Worm (Caenorhabditis elegans): Measurements from ENCODE around the gene B0563.7.

Gene B0563.7

DNA sequence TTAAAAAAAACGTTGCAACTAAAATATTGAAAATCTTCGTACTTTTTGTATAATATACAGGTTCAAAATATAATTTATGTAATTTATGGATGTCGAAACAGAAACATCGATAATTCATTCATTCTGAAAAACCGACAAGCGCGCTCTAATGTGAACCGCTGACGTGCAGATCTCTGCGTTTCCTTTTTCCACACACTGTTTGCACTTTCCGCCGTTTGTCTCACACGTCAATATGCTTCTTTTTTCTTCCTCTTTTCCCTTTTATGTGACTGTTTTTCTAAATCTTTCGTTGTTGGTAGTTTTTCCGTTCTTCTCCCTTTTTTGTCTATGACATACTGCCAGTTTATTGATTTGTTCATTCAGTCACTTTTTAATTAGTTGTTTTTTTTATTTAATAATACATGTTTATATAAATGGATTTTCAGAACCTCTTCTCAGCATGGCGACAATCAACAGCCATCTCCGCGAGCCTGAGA lies 3.8 kb downstream of the B0563.7 start, which contains the start of gene tmbi-4:
Gene tmbi-4 (plus strand): TSS at position 426 of the 476 bp plus-strand sequence.
- TF ChIP-seq pha-4 (tag; optimal IDR thresholded peaks at IDR 0.05) (no peak), ceh-39 (tag; optimal IDR thresholded peaks at IDR 0.05) (peak; percentile 44), nhr-12 (tag; optimal IDR thresholded peaks at IDR 0.05) (no peak), hlh-1 (tag; optimal IDR thresholded peaks at IDR 0.05) (peak; percentile 59), mep-1 (tag; optimal IDR thresholded peaks at IDR 0.05) (peak; percentile 26), drap-1 (GFP tag; optimal IDR thresholded peaks at IDR 0.05) (no peak), ham-2 (GFP tag; optimal IDR thresholded peaks at IDR 0.05) (no peak), lin-32 (GFP tag; optimal IDR thresholded peaks at IDR 0.05) (no peak), elt-1 (tag; optimal IDR thresholded peaks at IDR 0.05; ENCODE audit: borderline replicate concordance, insufficient read depth) (no peak), elt-3 (tag; optimal IDR thresholded peaks at IDR 0.05) (no peak), zip-8 (tag; optimal IDR thresholded peaks at IDR 0.05) (no peak), unc-120 (tag; optimal IDR thresholded peaks at IDR 0.05; ENCODE audit: poor library complexity, severe bottlenecking) (no peak), unc-62 (GFP tag; optimal IDR thresholded peaks at IDR 0.05) (no peak), ces-1 (GFP tag; optimal IDR thresholded peaks at IDR 0.05) (peak; percentile 44), lin-13 (tag; optimal IDR thresholded peaks at IDR 0.05) (no peak), nhr-237 (tag; optimal IDR thresholded peaks at IDR 0.05) (no peak), flh-1 (GFP tag; optimal IDR thresholded peaks at IDR 0.05) (no peak), bed-3 (GFP tag; optimal IDR thresholded peaks at IDR 0.05) (no peak)

DNA sequence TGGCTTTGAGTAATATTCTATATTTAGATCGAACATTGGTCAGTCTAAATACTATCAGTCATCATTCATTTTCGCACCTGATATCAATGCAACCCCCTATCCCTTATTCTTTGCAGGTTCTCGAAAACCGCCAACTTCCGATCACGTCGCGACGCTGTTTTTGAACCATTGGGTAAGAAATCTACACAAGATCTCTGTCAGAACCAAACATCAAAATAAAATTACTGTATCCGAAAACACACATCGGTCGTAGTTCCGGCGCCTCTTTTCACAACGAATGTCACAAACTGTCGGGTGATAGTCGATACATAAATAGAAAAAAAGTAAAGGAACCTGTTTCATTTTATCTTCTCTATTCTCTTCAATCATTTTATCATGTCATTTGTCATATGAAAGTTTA lies 7.2 kb downstream of the B0563.7 start:
- TF ChIP-seq sem-2 (GFP tag; optimal IDR thresholded peaks at IDR 0.05) (no peak), unc-62 (GFP tag; optimal IDR thresholded peaks at IDR 0.05) (no peak), ceh-43 (GFP tag; optimal IDR thresholded peaks at IDR 0.05) (no peak), elt-1 (tag; optimal IDR thresholded peaks at IDR 0.05; ENCODE audit: borderline replicate concordance, insufficient read depth) (no peak), nhr-28 (tag; optimal IDR thresholded peaks at IDR 0.05) (no peak), mab-5 (tag; optimal IDR thresholded peaks at IDR 0.05) (no peak)

DNA sequence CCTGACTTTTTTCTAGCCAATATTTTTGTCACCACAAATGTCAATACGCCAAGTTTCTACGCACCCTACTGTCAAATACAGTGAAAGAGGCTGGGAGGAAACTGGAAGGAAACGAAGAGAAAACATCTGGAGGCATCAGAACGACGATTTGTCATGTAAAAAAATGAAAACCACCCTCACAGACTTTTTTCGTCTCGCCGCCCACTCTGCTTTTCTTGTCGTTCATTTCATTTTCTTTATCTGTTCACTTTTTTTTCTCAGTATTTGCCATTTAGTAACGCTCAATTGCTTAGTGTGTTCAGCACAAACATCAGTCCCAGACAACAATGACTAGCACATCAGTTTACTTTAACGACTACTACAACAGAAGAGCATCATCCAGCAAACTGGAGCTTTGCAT lies 8.3 kb downstream of the B0563.7 start, which contains the start of gene B0563.5:
Gene B0563.5 (plus strand): TSS at position 301 of the 400 bp plus-strand sequence.
- TF ChIP-seq ceh-43 (GFP tag; optimal IDR thresholded peaks at IDR 0.05) (no peak), flh-1 (GFP tag; optimal IDR thresholded peaks at IDR 0.05) (no peak), lin-32 (GFP tag; optimal IDR thresholded peaks at IDR 0.05) (no peak), cnd-1 (tag; optimal IDR thresholded peaks at IDR 0.05) (no peak), nhr-237 (tag; optimal IDR thresholded peaks at IDR 0.05) (no peak), tbx-8 (GFP tag; optimal IDR thresholded peaks at IDR 0.05) (no peak), pha-4 (tag; optimal IDR thresholded peaks at IDR 0.05) (no peak), lsy-2 (tag; optimal IDR thresholded peaks at IDR 0.05) (no peak), snpc-4 (tag; optimal IDR thresholded peaks at IDR 0.05) (no peak), mls-2 (tag; optimal IDR thresholded peaks at IDR 0.05) (no peak), nhr-76 (tag; optimal IDR thresholded peaks at IDR 0.05) (no peak), nhr-2 (tag; optimal IDR thresholded peaks at IDR 0.05) (no peak), hlh-1 (tag; optimal IDR thresholded peaks at IDR 0.05) (no peak), bed-3 (GFP tag; optimal IDR thresholded peaks at IDR 0.05) (no peak), ceh-39 (tag; optimal IDR thresholded peaks at IDR 0.05) (no peak), lin-13 (tag; optimal IDR thresholded peaks at IDR 0.05) (no peak), ham-2 (GFP tag; optimal IDR thresholded peaks at IDR 0.05) (no peak), nhr-28 (tag; optimal IDR thresholded peaks at IDR 0.05) (no peak), unc-62 (GFP tag; optimal IDR thresholded peaks at IDR 0.05) (no peak), elt-1 (tag; optimal IDR thresholded peaks at IDR 0.05; ENCODE audit: borderline replicate concordance, insufficient read depth) (no peak)

DNA sequence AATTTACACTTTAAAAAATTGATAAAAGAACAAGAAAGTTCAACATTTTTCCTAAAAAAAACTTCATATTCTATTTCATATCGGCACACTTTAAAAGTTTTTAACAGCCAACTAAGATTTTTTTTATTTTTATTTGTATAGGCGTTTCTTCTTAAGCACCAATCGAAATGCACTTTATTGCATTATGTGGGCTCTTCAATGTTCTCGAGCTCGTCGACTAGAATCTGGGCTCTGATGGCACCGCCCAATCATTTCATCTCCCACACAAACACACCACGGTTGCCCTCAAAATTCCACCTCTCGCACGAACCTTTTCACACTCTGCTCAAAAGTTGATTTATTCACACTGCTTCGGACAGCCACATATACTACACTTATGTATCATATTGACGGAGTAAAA lies 16.7 kb downstream of the B0563.7 start, which contains the start of gene B0563.6:
Gene B0563.6 (plus strand): TSS at position 301 of the 400 bp plus-strand sequence.
- TF ChIP-seq ceh-39 (tag; optimal IDR thresholded peaks at IDR 0.05): no peak
- no peak for TF ChIP-seq pha-4 (tag; optimal IDR thresholded peaks at IDR 0.05)
- TF ChIP-seq hlh-1 (tag; optimal IDR thresholded peaks at IDR 0.05): no peak
- no peak for TF ChIP-seq tbx-8 (GFP tag; optimal IDR thresholded peaks at IDR 0.05)
- no peak for TF ChIP-seq elt-3 (tag; optimal IDR thresholded peaks at IDR 0.05)
- no peak for TF ChIP-seq flh-1 (GFP tag; optimal IDR thresholded peaks at IDR 0.05)
- no peak for TF ChIP-seq snpc-4 (tag; optimal IDR thresholded peaks at IDR 0.05)

DNA sequence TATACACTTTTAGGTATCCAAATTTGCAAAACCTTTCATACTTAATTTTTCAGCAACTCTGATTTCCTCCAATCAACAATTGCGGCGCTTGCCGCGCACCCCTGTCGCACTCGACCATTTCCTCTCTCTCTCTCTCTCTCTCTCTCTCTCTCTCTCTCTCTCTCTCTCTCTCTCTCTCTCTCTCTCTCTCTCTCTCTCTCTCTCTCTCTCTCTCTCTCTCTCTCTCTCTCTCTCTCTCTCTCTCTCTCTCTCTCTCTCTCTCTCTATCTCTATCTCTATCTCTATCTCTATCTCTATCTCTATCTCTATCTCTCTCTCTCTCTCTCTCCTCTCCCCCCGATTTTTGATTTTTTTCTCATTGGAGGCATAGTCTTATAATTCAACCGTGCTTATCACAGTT lies 35.4 kb downstream of the B0563.7 start:
- TF ChIP-seq elt-1 (tag; optimal IDR thresholded peaks at IDR 0.05; ENCODE audit: borderline replicate concordance, insufficient read depth) (peak; percentile 56), sptf-1 (tag; optimal IDR thresholded peaks at IDR 0.05) (peak; percentile 32), mls-2 (tag; optimal IDR thresholded peaks at IDR 0.05) (peak; percentile 5)
